Worm (Caenorhabditis elegans) whole organism, L4/young adult: ENCODE results near the gene F31F7.1.

Source experiments
- W03F9.2 ChIP-seq: fragments of 150-350 bp; optimal IDR thresholded peaks from 2 replicates; lab custom pipeline; 2014; ENCODE audit warnings: missing biosample characterization, missing genetic modification characterization
- dao-5 ChIP-seq: sonication (generic microtip); optimal IDR thresholded peaks from 2 replicates; lab custom pipeline; 2016; ENCODE audit warnings: missing genotype, missing genetic modification characterization, moderate library complexity, missing compliant biosample characterization
- him-1 ChIP-seq: sonication (generic microtip); optimal IDR thresholded peaks from 2 replicates; lab custom pipeline; 2016; ENCODE audit warnings: missing genotype, missing genetic modification reagents, missing genetic modification characterization, missing compliant biosample characterization

DNA sequence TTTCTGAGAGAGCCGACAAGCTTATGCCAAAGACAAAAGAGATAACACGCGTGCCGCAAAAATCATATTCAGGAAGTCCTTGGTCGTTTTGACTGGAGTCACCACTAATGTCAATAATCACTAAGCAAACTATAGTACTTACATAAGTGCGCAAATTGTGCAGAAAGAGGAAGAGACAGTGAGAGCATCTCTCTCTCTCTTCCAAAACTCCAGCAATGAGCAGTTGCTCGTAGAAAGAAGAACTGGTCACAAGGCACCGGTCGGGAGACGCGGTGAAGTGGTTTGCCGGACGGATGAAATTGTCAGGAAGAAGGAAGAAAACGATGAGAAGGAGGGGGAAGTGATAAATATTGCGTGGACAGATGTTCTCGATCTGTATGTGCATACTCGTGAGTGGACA, 6.1 kb upstream of the F31F7.1 start:
- no peak for TF ChIP-seq him-1 (tag; lab: Kevin White, UChicago)
- no peak for TF ChIP-seq W03F9.2
- no peak for TF ChIP-seq dao-5 (tag; lab: Kevin White, UChicago)
